Worm (Caenorhabditis elegans) whole organism, late embryonic: ENCODE data around the gene T13G4.7.

ENCODE experiments used
- F13H6.1 ChIP-seq: sonication (generic microtip); optimal IDR thresholded peaks from 2 replicates; lab custom pipeline; 2016; ENCODE audit warnings: missing genetic modification characterization, missing compliant biosample characterization
- K02D7.2 ChIP-seq: sonication (generic microtip); optimal IDR thresholded peaks from 2 replicates; lab custom pipeline; 2017; ENCODE audit warnings: mild to moderate bottlenecking, missing genetic modification characterization, missing compliant biosample characterization
- T23F11.4 ChIP-seq: fragments of 200-800 bp; sonication (Bioruptor generic); optimal IDR thresholded peaks from 2 replicates; lab custom pipeline; 2018; ENCODE audit warnings: mild to moderate bottlenecking, missing genetic modification characterization, missing compliant biosample characterization
- Y22D7AL.16 ChIP-seq: sonication (generic microtip); optimal IDR thresholded peaks from 2 replicates; lab custom pipeline; 2016; ENCODE audit warnings: missing genetic modification characterization, missing compliant biosample characterization
- ceh-14 ChIP-seq: sonication (generic microtip); optimal IDR thresholded peaks from 2 replicates; lab custom pipeline; 2016; ENCODE audit warnings: missing genotype, missing genetic modification characterization, missing compliant biosample characterization
- ceh-19 ChIP-seq: fragments of 200-800 bp; sonication (Bioruptor generic); optimal IDR thresholded peaks from 2 replicates; lab custom pipeline; 2018; ENCODE audit warnings: mild to moderate bottlenecking, missing genetic modification characterization, missing compliant biosample characterization
- ceh-2 ChIP-seq: sonication (generic microtip); optimal IDR thresholded peaks from 2 replicates; lab custom pipeline; 2016; ENCODE audit warnings: missing genotype, missing genetic modification characterization, missing compliant biosample characterization
- ceh-22 ChIP-seq: sonication (generic microtip); optimal IDR thresholded peaks from 2 replicates; lab custom pipeline; 2017; ENCODE audit warnings: missing biosample characterization, missing genetic modification characterization
- ceh-30 ChIP-seq: fragments of 150-350 bp; optimal IDR thresholded peaks from 2 replicates; lab custom pipeline; 2014; ENCODE audit warnings: missing biosample characterization, missing genetic modification characterization
- ceh-31 ChIP-seq: sonication (generic microtip); optimal IDR thresholded peaks from 2 replicates; lab custom pipeline; 2016; ENCODE audit warnings: missing genetic modification characterization, missing compliant biosample characterization
- ceh-45 ChIP-seq: fragments of 200-800 bp; sonication (Bioruptor generic); IDR thresholded peaks from 2 replicates; pipeline ENCODE4 v1.3.6; 2022; ENCODE audit warnings: missing genetic modification reagents, missing genetic modification characterization, missing compliant biosample characterization
- ceh-48 ChIP-seq: sonication (generic microtip); optimal IDR thresholded peaks from 2 replicates; lab custom pipeline; 2016; ENCODE audit warnings: missing genetic modification characterization, inconsistent platforms, missing compliant biosample characterization
- ceh-9 ChIP-seq: sonication (generic microtip); optimal IDR thresholded peaks from 2 replicates; lab custom pipeline; 2016; ENCODE audit warnings: mild to moderate bottlenecking, missing genetic modification characterization, inconsistent platforms, missing compliant biosample characterization
- che-1 ChIP-seq: sonication (generic microtip); optimal IDR thresholded peaks from 2 replicates; lab custom pipeline; 2016; ENCODE audit warnings: mild to moderate bottlenecking, missing genetic modification characterization, missing compliant biosample characterization
- dmd-4 ChIP-seq: sonication (generic microtip); optimal IDR thresholded peaks from 2 replicates; lab custom pipeline; 2016; ENCODE audit warnings: borderline replicate concordance, missing genetic modification characterization, missing compliant biosample characterization
- elt-2 ChIP-seq: sonication (generic microtip); optimal IDR thresholded peaks from 2 replicates; lab custom pipeline; 2016; ENCODE audit warnings: missing genetic modification reagents, missing genetic modification characterization, missing compliant biosample characterization
- ets-4 ChIP-seq: sonication (generic microtip); optimal IDR thresholded peaks from 2 replicates; lab custom pipeline; 2016; ENCODE audit warnings: missing genetic modification characterization, missing compliant biosample characterization
- fax-1 ChIP-seq: sonication (generic microtip); optimal IDR thresholded peaks from 2 replicates; lab custom pipeline; 2016; ENCODE audit warnings: missing genotype, missing genetic modification characterization, missing compliant biosample characterization
- fkh-6 ChIP-seq: sonication (generic microtip); optimal IDR thresholded peaks from 2 replicates; lab custom pipeline; 2016; ENCODE audit warnings: missing genetic modification characterization, missing compliant biosample characterization
- hlh-15 ChIP-seq: sonication (generic microtip); optimal IDR thresholded peaks from 2 replicates; lab custom pipeline; 2016; ENCODE audit warnings: missing genetic modification characterization, missing compliant biosample characterization
- hlh-30 ChIP-seq: sonication (generic microtip); optimal IDR thresholded peaks from 2 replicates; lab custom pipeline; 2017; ENCODE audit warnings: antibody characterized with exemption, missing genetic modification characterization, missing compliant biosample characterization; ENCODE audit not compliant: insufficient read depth
- hlh-6 ChIP-seq: sonication (generic microtip); optimal IDR thresholded peaks from 2 replicates; lab custom pipeline; 2016; ENCODE audit warnings: missing genotype, missing genetic modification characterization, missing compliant biosample characterization
- hlh-8 ChIP-seq: sonication (generic microtip); optimal IDR thresholded peaks from 2 replicates; lab custom pipeline; 2016; ENCODE audit warnings: missing genotype, missing genetic modification characterization, missing compliant biosample characterization
- lin-11 ChIP-seq: fragments of 200-800 bp; sonication (Bioruptor generic); optimal IDR thresholded peaks from 2 replicates; lab custom pipeline; 2018; ENCODE audit warnings: mild to moderate bottlenecking, missing genetic modification characterization, missing compliant biosample characterization
- madf-2 ChIP-seq: sonication (generic microtip); optimal IDR thresholded peaks from 2 replicates; lab custom pipeline; 2017; ENCODE audit warnings: missing genetic modification characterization, missing compliant biosample characterization
- nhr-232 ChIP-seq: sonication (generic microtip); optimal IDR thresholded peaks from 2 replicates; lab custom pipeline; 2016; ENCODE audit warnings: missing genetic modification characterization, missing compliant biosample characterization
- npax-4 ChIP-seq: sonication (generic microtip); optimal IDR thresholded peaks from 2 replicates; lab custom pipeline; 2016; ENCODE audit warnings: missing genetic modification characterization, missing compliant biosample characterization
- odd-2 ChIP-seq: sonication (generic microtip); optimal IDR thresholded peaks from 2 replicates; lab custom pipeline; 2017; ENCODE audit warnings: antibody characterized with exemption, mild to moderate bottlenecking, missing genetic modification characterization, missing compliant biosample characterization
- pag-3 ChIP-seq: sonication (generic microtip); optimal IDR thresholded peaks from 2 replicates; lab custom pipeline; 2016; ENCODE audit warnings: missing compliant biosample characterization, missing genetic modification characterization, borderline replicate concordance
- pat-9 ChIP-seq: fragments of 200-800 bp; sonication (Bioruptor generic); optimal IDR thresholded peaks from 2 replicates; lab custom pipeline; 2018; ENCODE audit warnings: mild to moderate bottlenecking, missing genetic modification characterization, moderate library complexity, missing compliant biosample characterization
- pha-2 ChIP-seq: sonication (generic microtip); optimal IDR thresholded peaks from 2 replicates; lab custom pipeline; 2017; ENCODE audit warnings: mild to moderate bottlenecking, missing genetic modification characterization, missing compliant biosample characterization
- pha-4 ChIP-seq: fragments of 150-350 bp; optimal IDR thresholded peaks from 2 replicates; lab custom pipeline; 2018; ENCODE audit warnings: missing biosample characterization, missing genetic modification reagents, missing genetic modification characterization
- pqm-1 ChIP-seq: sonication (generic microtip); optimal IDR thresholded peaks from 2 replicates; lab custom pipeline; 2016; ENCODE audit warnings: missing genetic modification characterization, missing compliant biosample characterization
- pros-1 ChIP-seq: fragments of 150-350 bp; optimal IDR thresholded peaks from 2 replicates; lab custom pipeline; 2014; ENCODE audit warnings: missing biosample characterization, missing genetic modification reagents, missing genetic modification characterization
- ref-2 ChIP-seq: sonication (generic microtip); optimal IDR thresholded peaks from 2 replicates; lab custom pipeline; 2016; ENCODE audit warnings: missing genetic modification characterization, missing compliant biosample characterization
- rnt-1 ChIP-seq: sonication (generic microtip); optimal IDR thresholded peaks from 2 replicates; lab custom pipeline; 2016; ENCODE audit warnings: missing genetic modification characterization, missing compliant biosample characterization
- sdc-2 ChIP-seq: sonication (generic microtip); optimal IDR thresholded peaks from 2 replicates; lab custom pipeline; 2016; ENCODE audit warnings: missing genotype, missing genetic modification characterization, missing compliant biosample characterization
- sox-4 ChIP-seq: sonication (generic microtip); optimal IDR thresholded peaks from 2 replicates; lab custom pipeline; 2017; ENCODE audit warnings: mild to moderate bottlenecking, missing genetic modification characterization, inconsistent platforms, missing compliant biosample characterization
- syd-9 ChIP-seq: sonication (generic microtip); optimal IDR thresholded peaks from 2 replicates; lab custom pipeline; 2016; ENCODE audit warnings: mild to moderate bottlenecking, missing genetic modification characterization, moderate library complexity, missing compliant biosample characterization
- tbx-2 ChIP-seq: sonication (generic microtip); optimal IDR thresholded peaks from 2 replicates; lab custom pipeline; 2016; ENCODE audit warnings: missing genetic modification characterization, missing compliant biosample characterization
- unc-86 ChIP-seq: sonication (generic microtip); optimal IDR thresholded peaks from 2 replicates; lab custom pipeline; 2016; ENCODE audit warnings: missing genetic modification characterization, missing compliant biosample characterization
- zip-5 ChIP-seq: sonication (generic microtip); optimal IDR thresholded peaks from 2 replicates; lab custom pipeline; 2016; ENCODE audit warnings: missing genetic modification characterization, missing compliant biosample characterization
- ztf-16 ChIP-seq: sonication (generic microtip); optimal IDR thresholded peaks from 2 replicates; lab custom pipeline; 2017; ENCODE audit warnings: missing genetic modification characterization, missing compliant biosample characterization

The T13G4.7 gene

ce11 chrX:1244235-1244634 is 38.3 kb upstream of the T13G4.7 start:
- TF ChIP-seq ceh-22 (tag; lab: Kevin White, UChicago) (no peak), pha-2 (tag; lab: Kevin White, UChicago) (no peak), K02D7.2 (tag; lab: Kevin White, UChicago) (no peak), nhr-232 (tag; lab: Kevin White, UChicago) (no peak), che-1 (tag; lab: Kevin White, UChicago) (no peak), dmd-4 (tag; lab: Kevin White, UChicago) (no peak), T23F11.4 (GFP tag; lab: Kevin White, UChicago) (no peak), syd-9 (tag; lab: Kevin White, UChicago) (no peak), ref-2 (tag; lab: Kevin White, UChicago) (no peak), sdc-2 (tag; lab: Kevin White, UChicago) (peak; percentile 64), ceh-48 (peak; percentile 32), Y22D7AL.16 (tag; lab: Kevin White, UChicago) (no peak), ceh-31 (tag; lab: Kevin White, UChicago) (peak; percentile 37), pha-4 (no peak), lin-11 (tag; lab: Kevin White, UChicago) (no peak), elt-2 (tag; lab: Kevin White, UChicago) (no peak), ceh-19 (no peak), hlh-30 (peak; percentile 24), tbx-2 (peak; percentile 30), ceh-45 (GFP tag; lab: Robert Waterston, UW) (no peak)

- TF ChIP-seq sox-4 (tag; lab: Kevin White, UChicago): no peak
- no peak for TF ChIP-seq che-1 (tag; lab: Kevin White, UChicago)
- TF ChIP-seq ceh-9 (tag; lab: Kevin White, UChicago): no peak
- TF ChIP-seq pha-2 (tag; lab: Kevin White, UChicago): no peak
- no peak for TF ChIP-seq fkh-6 (tag; lab: Kevin White, UChicago)
- no peak for TF ChIP-seq pros-1 (tag; lab: Kevin White, UChicago)
- TF ChIP-seq fax-1 (tag; lab: Kevin White, UChicago): no peak
- no peak for TF ChIP-seq F13H6.1 (tag; lab: Kevin White, UChicago)
- no peak for TF ChIP-seq hlh-15 (tag; lab: Kevin White, UChicago)
- no peak for TF ChIP-seq pag-3
- TF ChIP-seq nhr-232 (tag; lab: Kevin White, UChicago): no peak
- no peak for TF ChIP-seq ceh-2
- TF ChIP-seq ztf-16 (tag; lab: Kevin White, UChicago): no peak
- no peak for TF ChIP-seq hlh-6 (tag; lab: Kevin White, UChicago)
- no peak for TF ChIP-seq unc-86 (tag; lab: Kevin White, UChicago)
- TF ChIP-seq ceh-30 (tag; lab: Kevin White, UChicago): no peak
- TF ChIP-seq odd-2 (tag; lab: Kevin White, UChicago): no peak
- no peak for TF ChIP-seq hlh-8 (tag; lab: Kevin White, UChicago)
These were observed 36.8 kb upstream of the T13G4.7 start for ce11 chrX:1242763-1243162.

DNA sequence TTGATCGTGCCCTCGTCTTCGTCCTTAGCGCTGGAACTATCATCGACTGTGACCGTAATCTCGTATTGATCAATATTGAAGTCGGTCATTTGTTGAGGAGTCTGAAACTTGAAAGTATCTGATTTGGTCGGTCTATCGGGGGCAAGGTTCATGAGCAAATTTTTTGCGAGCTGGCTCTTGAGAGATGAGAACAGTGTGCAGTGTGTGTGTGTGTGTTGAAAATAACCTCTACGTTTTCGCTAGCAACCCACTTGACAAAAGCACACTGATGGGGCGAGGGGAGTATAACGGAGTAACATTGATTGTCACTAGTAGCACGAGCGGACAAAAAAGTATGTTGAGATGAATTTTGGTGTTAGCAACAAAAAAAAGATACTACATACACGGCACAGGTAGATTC is 32.9 kb upstream of the T13G4.7 start, which contains the start of gene C25G6.3:
TSS of gene C25G6.3 (minus strand) at position 101 of the 400 bp plus-strand sequence.
- no peak for TF ChIP-seq ceh-45 (GFP tag; lab: Robert Waterston, UW)
- no peak for TF ChIP-seq madf-2 (tag; lab: Kevin White, UChicago)
- TF ChIP-seq npax-4 (tag; lab: Kevin White, UChicago): no peak
- no peak for TF ChIP-seq ceh-14
- TF ChIP-seq F13H6.1 (tag; lab: Kevin White, UChicago): no peak
- TF ChIP-seq hlh-8 (tag; lab: Kevin White, UChicago): no peak
- no peak for TF ChIP-seq ets-4
- no peak for TF ChIP-seq ceh-30 (tag; lab: Kevin White, UChicago)
- TF ChIP-seq hlh-30: no peak
- no peak for TF ChIP-seq che-1 (tag; lab: Kevin White, UChicago)
- TF ChIP-seq hlh-15 (tag; lab: Kevin White, UChicago): no peak
- TF ChIP-seq pros-1 (tag; lab: Kevin White, UChicago): no peak
- TF ChIP-seq rnt-1 (tag; lab: Kevin White, UChicago): no peak
- no peak for TF ChIP-seq pat-9 (tag; lab: Kevin White, UChicago)
- TF ChIP-seq unc-86 (tag; lab: Kevin White, UChicago): no peak
- no peak for TF ChIP-seq pqm-1 (tag; lab: Kevin White, UChicago)
- TF ChIP-seq zip-5 (tag; lab: Kevin White, UChicago): no peak
